Fruit fly (Drosophila melanogaster) whole organism, embryonic: ENCODE results near the gene His3.3A.

Source experiments
- Bgb ChIP-seq: fragments of 200-800 bp; sonication (Bioruptor generic); IDR thresholded peaks from 2 replicates; pipeline ENCODE4 v1.3.6; 2022; ENCODE audit warnings: missing biosample characterization, missing genetic modification characterization; ENCODE audit not compliant: partially characterized antibody
- BtbVII ChIP-seq: fragments of 200-800 bp; sonication (Bioruptor generic); optimal IDR thresholded peaks from 3 replicates; lab custom pipeline; 2017; ENCODE audit warnings: missing biosample characterization, mild to moderate bottlenecking, missing genetic modification characterization
- CG10431 ChIP-seq: fragments of 200-800 bp; sonication (Bioruptor generic); optimal IDR thresholded peaks from 3 replicates; lab custom pipeline; 2018; ENCODE audit warnings: missing biosample characterization, mild to moderate bottlenecking, missing genetic modification characterization
- CG12104 ChIP-seq: fragments of 200-800 bp; sonication (Bioruptor generic); optimal IDR thresholded peaks from 3 replicates; lab custom pipeline; 2016; ENCODE audit warnings: missing biosample characterization, missing genetic modification characterization
- CG12155 ChIP-seq: fragments of 200-800 bp; sonication (Bioruptor generic); optimal IDR thresholded peaks from 3 replicates; lab custom pipeline; 2016; ENCODE audit warnings: missing biosample characterization, missing genetic modification characterization
- CG17186 ChIP-seq: fragments of 200-800 bp; sonication (Bioruptor generic); optimal IDR thresholded peaks from 3 replicates; lab custom pipeline; 2017; ENCODE audit warnings: missing biosample characterization, missing genetic modification reagents, missing genetic modification characterization
- CG17612 ChIP-seq: fragments of 200-800 bp; sonication (Bioruptor generic); IDR thresholded peaks from 2 replicates; pipeline ENCODE4 v1.3.6; 2022; ENCODE audit warnings: missing biosample characterization, missing genetic modification characterization
- CG18476 ChIP-seq: fragments of 200-800 bp; sonication (Bioruptor generic); optimal IDR thresholded peaks from 2 replicates; lab custom pipeline; 2016; ENCODE audit warnings: missing biosample characterization, mild to moderate bottlenecking, missing genetic modification characterization
- CG34422 ChIP-seq: fragments of 200-800 bp; sonication (Bioruptor generic); IDR thresholded peaks from 3 replicates; pipeline ENCODE4 v1.3.6; 2022; ENCODE audit warnings: missing biosample characterization, missing genetic modification characterization
- CG3847 ChIP-seq: fragments of 200-800 bp; sonication (Bioruptor generic); IDR thresholded peaks from 2 replicates; pipeline ENCODE4 v1.3.6; 2022; ENCODE audit warnings: missing biosample characterization, missing genetic modification characterization
- CG3995 ChIP-seq: fragments of 200-800 bp; sonication (Bioruptor generic); optimal IDR thresholded peaks from 3 replicates; lab custom pipeline; 2016; ENCODE audit warnings: missing biosample characterization, missing genetic modification characterization
- CG4854 ChIP-seq: fragments of 200-800 bp; sonication (Bioruptor generic); optimal IDR thresholded peaks from 2 replicates; lab custom pipeline; 2016; ENCODE audit warnings: missing biosample characterization, missing genetic modification characterization, inconsistent platforms
- CG6254 ChIP-seq: fragments of 200-800 bp; sonication (Bioruptor generic); optimal IDR thresholded peaks from 3 replicates; lab custom pipeline; 2017; ENCODE audit warnings: mild to moderate bottlenecking, missing biosample characterization, missing genetic modification reagents, missing genetic modification characterization
- CG6791 ChIP-seq: fragments of 200-800 bp; sonication (Bioruptor generic); IDR thresholded peaks from 3 replicates; pipeline ENCODE4 v1.3.6; 2022; ENCODE audit warnings: missing biosample characterization, missing genetic modification characterization; ENCODE audit not compliant: partially characterized antibody
- CG6813 ChIP-seq: fragments of 200-800 bp; sonication (Bioruptor generic); optimal IDR thresholded peaks from 2 replicates; lab custom pipeline; 2017; ENCODE audit warnings: missing biosample characterization, missing genetic modification characterization, mild to moderate bottlenecking, moderate library complexity, missing genetic modification reagents
- CG7271 ChIP-seq: fragments of 200-800 bp; sonication (Bioruptor generic); optimal IDR thresholded peaks from 2 replicates; lab custom pipeline; 2018; ENCODE audit warnings: missing biosample characterization, mild to moderate bottlenecking, missing genetic modification characterization, moderate library complexity
- CG8089 ChIP-seq: fragments of 200-800 bp; sonication (Bioruptor generic); optimal IDR thresholded peaks from 3 replicates; lab custom pipeline; 2016; ENCODE audit warnings: missing biosample characterization, missing genetic modification characterization
- CG8388 ChIP-seq: fragments of 200-800 bp; sonication (Bioruptor generic); optimal IDR thresholded peaks from 2 replicates; lab custom pipeline; 2019; ENCODE audit warnings: missing biosample characterization, mild to moderate bottlenecking, missing genetic modification characterization, moderate library complexity
- CG9876 ChIP-seq: fragments of 200-800 bp; sonication (Bioruptor generic); optimal IDR thresholded peaks from 2 replicates; lab custom pipeline; 2016; ENCODE audit warnings: missing biosample characterization, missing genetic modification characterization
- Dek ChIP-seq: fragments of 200-800 bp; sonication (Bioruptor generic); optimal IDR thresholded peaks from 3 replicates; lab custom pipeline; 2019; ENCODE audit warnings: missing biosample characterization, mild to moderate bottlenecking, missing genetic modification characterization, moderate library complexity
- Dp ChIP-seq: fragments of 200-800 bp; sonication (Bioruptor generic); optimal IDR thresholded peaks from 2 replicates; lab custom pipeline; 2018; ENCODE audit warnings: missing biosample characterization, mild to moderate bottlenecking, missing genetic modification characterization, moderate library complexity
- Hey ChIP-seq: fragments of 200-800 bp; sonication (Bioruptor generic); optimal IDR thresholded peaks from 3 replicates; lab custom pipeline; 2018; ENCODE audit warnings: missing biosample characterization, mild to moderate bottlenecking, missing genetic modification characterization
- Hr3 ChIP-seq: fragments of 200-800 bp; sonication (Bioruptor generic); optimal IDR thresholded peaks from 3 replicates; lab custom pipeline; 2016; ENCODE audit warnings: missing biosample characterization, missing genetic modification characterization
- MTF-1 ChIP-seq: fragments of 200-800 bp; sonication (Bioruptor generic); optimal IDR thresholded peaks from 2 replicates; lab custom pipeline; 2018; ENCODE audit warnings: missing biosample characterization, mild to moderate bottlenecking, missing genetic modification characterization, borderline replicate concordance
- Opbp ChIP-seq: fragments of 200-800 bp; sonication (Bioruptor generic); IDR thresholded peaks from 3 replicates; pipeline ENCODE4 v1.3.6; 2022; ENCODE audit warnings: missing biosample characterization, missing genetic modification characterization; ENCODE audit not compliant: partially characterized antibody
- Six4 ChIP-seq: fragments of 200-800 bp; sonication (Bioruptor generic); optimal IDR thresholded peaks from 2 replicates; lab custom pipeline; 2016; ENCODE audit warnings: missing biosample characterization, missing genetic modification characterization
- Taf1 ChIP-seq: fragments of 200-800 bp; sonication (Bioruptor generic); IDR thresholded peaks from 2 replicates; pipeline ENCODE4 v1.3.6; 2022; ENCODE audit warnings: missing biosample characterization, missing genetic modification characterization
- Usf ChIP-seq: fragments of 200-800 bp; sonication (Bioruptor generic); optimal IDR thresholded peaks from 2 replicates; lab custom pipeline; 2017; ENCODE audit warnings: missing genotype, missing biosample characterization, missing genetic modification characterization
- Xrp1 ChIP-seq: fragments of 200-800 bp; sonication (Bioruptor generic); IDR thresholded peaks from 2 replicates; pipeline ENCODE4 v1.3.6; 2022; ENCODE audit warnings: missing biosample characterization, missing genetic modification characterization
- al ChIP-seq: fragments of 200-800 bp; sonication (Bioruptor generic); IDR thresholded peaks from 2 replicates; pipeline ENCODE4 v1.3.6; 2022; ENCODE audit warnings: missing biosample characterization, missing genetic modification characterization
- amos ChIP-seq: fragments of 200-800 bp; sonication (Bioruptor generic); IDR thresholded peaks from 2 replicates; pipeline ENCODE4 v1.3.6; 2022; ENCODE audit warnings: missing biosample characterization, missing genetic modification characterization; ENCODE audit not compliant: partially characterized antibody
- ase ChIP-seq: fragments of 200-800 bp; sonication (Bioruptor generic); IDR thresholded peaks from 3 replicates; pipeline ENCODE4 v1.3.6; 2022; ENCODE audit warnings: missing biosample characterization, missing genetic modification characterization
- bbx ChIP-seq: fragments of 200-800 bp; sonication (Bioruptor generic); IDR thresholded peaks from 2 replicates; pipeline ENCODE4 v1.3.6; 2022; ENCODE audit warnings: missing biosample characterization, missing genetic modification characterization; ENCODE audit not compliant: partially characterized antibody
- ci ChIP-seq: fragments of 200-800 bp; sonication (Bioruptor generic); IDR thresholded peaks from 3 replicates; pipeline ENCODE4 v1.3.6; 2022; ENCODE audit warnings: missing biosample characterization, missing genetic modification characterization
- grn ChIP-seq: fragments of 200-800 bp; sonication (Bioruptor generic); optimal IDR thresholded peaks from 3 replicates; lab custom pipeline; 2017; ENCODE audit warnings: missing biosample characterization, missing genetic modification characterization
- gsb ChIP-seq: fragments of 200-800 bp; sonication (Bioruptor generic); IDR thresholded peaks from 2 replicates; pipeline ENCODE4 v1.3.6; 2022; ENCODE audit warnings: missing biosample characterization, missing genetic modification characterization
- mirr ChIP-seq: fragments of 200-800 bp; sonication (Bioruptor generic); optimal IDR thresholded peaks from 3 replicates; lab custom pipeline; 2018; ENCODE audit warnings: missing biosample characterization, mild to moderate bottlenecking, missing genetic modification characterization
- oc ChIP-seq: fragments of 200-800 bp; sonication (Bioruptor generic); optimal IDR thresholded peaks from 2 replicates; lab custom pipeline; 2018; ENCODE audit warnings: missing biosample characterization, mild to moderate bottlenecking, missing genetic modification characterization, moderate library complexity
- pnt ChIP-seq: fragments of 200-800 bp; sonication (Bioruptor generic); optimal IDR thresholded peaks from 3 replicates; lab custom pipeline; 2016; ENCODE audit warnings: missing biosample characterization, missing genetic modification characterization
- psq ChIP-seq: fragments of 200-800 bp; sonication (Bioruptor generic); optimal IDR thresholded peaks from 2 replicates; lab custom pipeline; 2017; ENCODE audit warnings: missing biosample characterization, missing genetic modification characterization
- sima ChIP-seq: fragments of 200-800 bp; sonication (Bioruptor generic); optimal IDR thresholded peaks from 2 replicates; lab custom pipeline; 2016; ENCODE audit warnings: missing biosample characterization, missing genetic modification characterization
- sqz ChIP-seq: fragments of 200-800 bp; sonication (Bioruptor generic); optimal IDR thresholded peaks from 3 replicates; lab custom pipeline; 2018; ENCODE audit warnings: missing biosample characterization, mild to moderate bottlenecking, missing genetic modification characterization
- ssp ChIP-seq: fragments of 200-800 bp; sonication (Bioruptor generic); IDR thresholded peaks from 2 replicates; pipeline ENCODE4 v1.3.6; 2022; ENCODE audit warnings: missing biosample characterization, missing genetic modification characterization
- wdn ChIP-seq: fragments of 200-800 bp; sonication (Bioruptor generic); IDR thresholded peaks from 2 replicates; pipeline ENCODE4 v1.3.6; 2022; ENCODE audit warnings: missing biosample characterization, missing genetic modification characterization

The His3.3A gene

dm6 chr2L:5052367-5052914 is 2.4 kb upstream of the His3.3A start, which contains the start of gene senju (continued):
- TF ChIP-seq CG6813 (GFP tag; lab: Kevin White, UChicago) (peak; percentile 79), sima (GFP tag; lab: Kevin White, UChicago) (peak; percentile 53), CG17186 (peak; percentile 83), Dp (GFP tag; lab: Kevin White, UChicago) (peak; percentile 46), CG12155 (GFP tag; lab: Kevin White, UChicago) (peak; percentile 85), CG7271 (tag; lab: Kevin White, UChicago) (no peak), ssp (GFP tag; lab: Robert Waterston, UW) (peak; percentile 62), CG8388 (GFP tag; lab: Kevin White, UChicago) (peak; percentile 81), BtbVII (GFP tag; lab: Kevin White, UChicago) (peak; percentile 84), Taf1 (peak; percentile 60), oc (tag; lab: Kevin White, UChicago) (peak; percentile 39), al (peak; percentile 39; the same call in 1 of the 2 replicates), CG9876 (GFP tag; lab: Kevin White, UChicago) (peak; percentile 66), Xrp1 (GFP tag; lab: Robert Waterston, UW) (peak; percentile 81; the same call in 1 of the 2 replicates), CG3995 (GFP tag; lab: Kevin White, UChicago) (peak; percentile 56), CG18476 (GFP tag; lab: Kevin White, UChicago) (peak; percentile 76), Hr3 (GFP tag; lab: Kevin White, UChicago) (peak; percentile 83), pnt (GFP tag; lab: Kevin White, UChicago) (peak; percentile 74), Dek (peak; percentile 75), wdn (GFP tag; lab: Robert Waterston, UW) (peak; percentile 66), CG10431 (GFP tag; lab: Kevin White, UChicago) (peak; percentile 49), CG34422 (peak; percentile 94), CG4854 (GFP tag; lab: Kevin White, UChicago) (peak; percentile 79), bbx (GFP tag; lab: Robert Waterston, UW) (peak; percentile 35; the same call in 1 of the 2 replicates), Hey (tag; lab: Kevin White, UChicago) (peak; percentile 69), psq (GFP tag; lab: Kevin White, UChicago) (peak; percentile 58), CG12104 (GFP tag; lab: Kevin White, UChicago) (peak; percentile 73), sqz (peak; percentile 95), CG17612 (no peak), ase (GFP tag; lab: Robert Waterston, UW) (peak; percentile 76), CG3847 (GFP tag; lab: Robert Waterston, UW) (peak; percentile 90), Bgb (GFP tag; lab: Robert Waterston, UW) (peak; percentile 48; the same call in 1 of the 2 replicates), Six4 (peak; percentile 84), gsb (no peak; the same call in none of the 2 replicates), mirr (GFP tag; lab: Kevin White, UChicago) (peak; percentile 84), CG6791 (GFP tag; lab: Robert Waterston, UW) (peak; percentile 54), MTF-1 (GFP tag; lab: Kevin White, UChicago) (peak; percentile 59), CG8089 (GFP tag; lab: Kevin White, UChicago) (peak; percentile 80), ci (peak; percentile 96), Opbp (GFP tag; lab: Robert Waterston, UW) (peak; percentile 100), grn (peak; percentile 48), CG6254 (peak; percentile 75), amos (GFP tag; lab: Robert Waterston, UW) (peak; percentile 54), Usf (peak; percentile 79)
